Fruit fly (Drosophila melanogaster): ENCODE results near the gene CG4116.

The CG4116 gene

dm6 chrX:3055783-3056182, 11.6 kb downstream of the CG4116 start:
- no peak for TF ChIP-seq CG12768 (GFP tag; optimal IDR thresholded peaks at IDR 0.05)

- TF ChIP-seq Hr96 (GFP tag; optimal IDR thresholded peaks at IDR 0.05) = no peak
- TF ChIP-seq CG33017 (tag; optimal IDR thresholded peaks at IDR 0.05) = no peak
- no peak for TF ChIP-seq bab1 (GFP tag; optimal IDR thresholded peaks at IDR 0.05)
- TF ChIP-seq CG11617 (GFP tag; optimal IDR thresholded peaks at IDR 0.05) = no peak
- TF ChIP-seq CG12768 (GFP tag; optimal IDR thresholded peaks at IDR 0.05) = no peak
- no peak for TF ChIP-seq cnc (optimal IDR thresholded peaks at IDR 0.05)
Measured at dm6 chrX:3053306-3053705, 14.1 kb downstream of the CG4116 start.

DNA sequence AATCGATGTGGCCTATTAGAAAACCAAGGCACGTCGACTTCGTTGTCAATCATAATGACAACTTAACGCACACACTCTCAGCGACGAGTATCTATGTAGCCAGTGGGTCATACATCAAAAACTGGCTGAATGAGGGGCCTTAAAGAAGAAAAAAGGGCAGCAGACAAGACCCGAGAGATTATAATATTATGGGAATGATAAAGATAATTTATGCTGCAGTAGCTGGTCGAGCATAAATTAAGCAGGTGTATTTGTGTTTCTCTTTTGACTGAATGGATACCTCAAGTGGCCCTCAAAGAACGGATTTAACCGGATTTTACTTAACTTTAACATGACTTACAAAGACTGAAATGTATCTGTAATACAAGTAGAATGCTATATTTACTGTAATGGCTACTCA, 17.1 kb downstream of the CG4116 start:
- TF ChIP-seq CG1620 (GFP tag; optimal IDR thresholded peaks at IDR 0.05) (no peak), CG5204 (GFP tag; optimal IDR thresholded peaks at IDR 0.05) (no peak), CG12768 (GFP tag; optimal IDR thresholded peaks at IDR 0.05) (no peak), CG7101 (tag; optimal IDR thresholded peaks at IDR 0.05) (no peak), kay (GFP tag; ENCODE audit: borderline replicate concordance) (no peak), CG11617 (GFP tag; optimal IDR thresholded peaks at IDR 0.05) (no peak), tj (GFP tag; optimal IDR thresholded peaks at IDR 0.05) (no peak), pad (GFP tag; optimal IDR thresholded peaks at IDR 0.05) (no peak), Hr96 (GFP tag; optimal IDR thresholded peaks at IDR 0.05) (no peak), cnc (optimal IDR thresholded peaks at IDR 0.05) (no peak), Mnt (GFP tag; optimal IDR thresholded peaks at IDR 0.05) (no peak), CG33017 (tag; optimal IDR thresholded peaks at IDR 0.05) (no peak), toe (GFP tag; optimal IDR thresholded peaks at IDR 0.05) (no peak), cic (GFP tag; optimal IDR thresholded peaks at IDR 0.05) (no peak), ovo (GFP tag; optimal IDR thresholded peaks at IDR 0.05) (no peak), bab1 (GFP tag; optimal IDR thresholded peaks at IDR 0.05) (no peak), CG14711 (tag; optimal IDR thresholded peaks at IDR 0.05) (no peak), Clk (GFP tag; optimal IDR thresholded peaks at IDR 0.05) (no peak)

DNA sequence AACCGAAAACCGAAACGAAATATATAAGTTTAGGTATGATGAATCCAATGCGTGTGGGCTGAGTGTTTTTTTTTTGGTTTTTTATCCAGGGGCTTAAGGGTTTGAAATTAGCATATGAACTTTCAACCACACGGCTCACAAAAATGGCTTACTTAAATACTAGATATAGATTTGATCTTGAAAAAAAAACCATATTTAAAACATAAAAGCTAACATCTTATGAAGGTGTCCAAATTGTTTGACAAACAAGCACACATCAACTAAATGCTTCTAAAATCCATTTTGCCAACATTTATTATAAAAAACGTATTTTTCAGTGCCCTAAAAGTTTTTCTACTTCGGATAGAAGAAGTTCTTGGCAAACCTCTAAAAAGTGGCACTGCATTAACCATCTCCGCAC, 17.5 kb downstream of the CG4116 start:
- TF ChIP-seq tj (GFP tag; optimal IDR thresholded peaks at IDR 0.05) = no peak
- TF ChIP-seq cic (GFP tag; optimal IDR thresholded peaks at IDR 0.05) = no peak
- TF ChIP-seq CG12768 (GFP tag; optimal IDR thresholded peaks at IDR 0.05) = no peak
- TF ChIP-seq CG1620 (GFP tag; optimal IDR thresholded peaks at IDR 0.05) = no peak
- TF ChIP-seq CG7101 (tag; optimal IDR thresholded peaks at IDR 0.05) = no peak
- TF ChIP-seq kay (GFP tag; ENCODE audit: borderline replicate concordance) = no peak
- no peak for TF ChIP-seq bab1 (GFP tag; optimal IDR thresholded peaks at IDR 0.05)
- no peak for TF ChIP-seq CG5204 (GFP tag; optimal IDR thresholded peaks at IDR 0.05)
- no peak for TF ChIP-seq CG7045 (GFP tag; optimal IDR thresholded peaks at IDR 0.05)
- TF ChIP-seq toe (GFP tag; optimal IDR thresholded peaks at IDR 0.05) = no peak
- no peak for TF ChIP-seq CG33017 (tag; optimal IDR thresholded peaks at IDR 0.05)
- no peak for TF ChIP-seq Mnt (GFP tag; optimal IDR thresholded peaks at IDR 0.05)
- no peak for TF ChIP-seq cnc (optimal IDR thresholded peaks at IDR 0.05)
- no peak for TF ChIP-seq CG14711 (tag; optimal IDR thresholded peaks at IDR 0.05)
- no peak for TF ChIP-seq CG11617 (GFP tag; optimal IDR thresholded peaks at IDR 0.05)

DNA sequence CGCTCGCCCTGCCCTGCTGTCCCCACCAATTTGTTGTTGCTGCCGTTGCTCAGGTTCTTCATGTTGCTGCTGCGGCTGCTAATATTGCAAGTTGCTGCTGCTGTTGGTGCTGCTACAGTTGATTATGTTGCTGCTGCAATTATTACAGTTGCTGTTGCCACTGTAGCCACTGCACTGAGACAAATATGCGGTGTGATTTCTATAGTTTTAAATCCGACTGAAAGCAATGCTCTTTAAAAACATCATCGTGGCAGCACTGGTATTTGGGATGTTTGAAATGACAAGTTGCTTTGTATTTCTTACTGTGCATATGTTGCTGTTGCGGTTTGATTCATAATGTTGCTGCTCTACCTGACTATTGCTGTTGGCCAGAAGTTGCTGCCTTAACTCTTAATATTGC, 19.7 kb downstream of the CG4116 start:
- no peak for TF ChIP-seq Mnt (GFP tag; optimal IDR thresholded peaks at IDR 0.05)
- no peak for TF ChIP-seq toe (GFP tag; optimal IDR thresholded peaks at IDR 0.05)
- no peak for TF ChIP-seq CG7045 (GFP tag; optimal IDR thresholded peaks at IDR 0.05)
- no peak for TF ChIP-seq CG5204 (GFP tag; optimal IDR thresholded peaks at IDR 0.05)
- no peak for TF ChIP-seq ovo (GFP tag; optimal IDR thresholded peaks at IDR 0.05)
- no peak for TF ChIP-seq Crg-1 (GFP tag; optimal IDR thresholded peaks at IDR 0.05)
- TF ChIP-seq CG1620 (GFP tag; optimal IDR thresholded peaks at IDR 0.05) = no peak
- TF ChIP-seq kay (GFP tag; ENCODE audit: borderline replicate concordance) = no peak
- TF ChIP-seq Hr96 (GFP tag; optimal IDR thresholded peaks at IDR 0.05) = no peak
- no peak for TF ChIP-seq Clk (GFP tag; optimal IDR thresholded peaks at IDR 0.05)
- TF ChIP-seq CG33017 (tag; optimal IDR thresholded peaks at IDR 0.05) = no peak
- no peak for TF ChIP-seq pad (GFP tag; optimal IDR thresholded peaks at IDR 0.05)
- TF ChIP-seq bab1 (GFP tag; optimal IDR thresholded peaks at IDR 0.05) = no peak
- no peak for TF ChIP-seq CG14711 (tag; optimal IDR thresholded peaks at IDR 0.05)
- no peak for TF ChIP-seq CG11617 (GFP tag; optimal IDR thresholded peaks at IDR 0.05)
- no peak for TF ChIP-seq cic (GFP tag; optimal IDR thresholded peaks at IDR 0.05)
- TF ChIP-seq CG7101 (tag; optimal IDR thresholded peaks at IDR 0.05) = no peak
- TF ChIP-seq cnc (optimal IDR thresholded peaks at IDR 0.05) = no peak
- TF ChIP-seq tj (GFP tag; optimal IDR thresholded peaks at IDR 0.05) = no peak
- TF ChIP-seq CG12768 (GFP tag; optimal IDR thresholded peaks at IDR 0.05) = no peak

- TF ChIP-seq pad (GFP tag; optimal IDR thresholded peaks at IDR 0.05) = no peak
- no peak for TF ChIP-seq CG1620 (GFP tag; optimal IDR thresholded peaks at IDR 0.05)
- TF ChIP-seq bab1 (GFP tag; optimal IDR thresholded peaks at IDR 0.05) = no peak
- no peak for TF ChIP-seq CG14711 (tag; optimal IDR thresholded peaks at IDR 0.05)
- no peak for TF ChIP-seq Mnt (GFP tag; optimal IDR thresholded peaks at IDR 0.05)
Measured at dm6 chrX:3045953-3046352, 21.4 kb downstream of the CG4116 start.

DNA sequence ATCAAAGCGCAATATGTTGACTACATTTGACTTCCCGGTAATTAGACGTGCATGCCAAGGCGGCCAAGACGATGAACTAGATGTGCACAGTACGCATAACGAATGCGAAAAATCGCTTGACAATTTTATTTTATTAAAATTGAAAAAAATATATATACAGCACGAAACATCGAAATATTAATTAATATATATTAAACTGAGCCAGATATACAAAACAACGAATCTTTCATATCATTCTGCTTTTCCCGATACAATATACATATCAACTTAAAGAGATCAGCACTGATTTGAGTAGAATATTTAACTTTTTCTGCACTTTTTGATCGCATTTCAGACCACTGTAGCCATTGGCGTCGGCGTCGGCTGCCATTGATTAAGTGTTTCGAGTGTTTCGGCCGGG, 21.9 kb downstream of the CG4116 start:
- TF ChIP-seq tj (GFP tag; optimal IDR thresholded peaks at IDR 0.05) (no peak), pad (GFP tag; optimal IDR thresholded peaks at IDR 0.05) (no peak), CG5204 (GFP tag; optimal IDR thresholded peaks at IDR 0.05) (no peak), ovo (GFP tag; optimal IDR thresholded peaks at IDR 0.05) (no peak), CG12768 (GFP tag; optimal IDR thresholded peaks at IDR 0.05) (no peak), CG14711 (tag; optimal IDR thresholded peaks at IDR 0.05) (no peak), CG1620 (GFP tag; optimal IDR thresholded peaks at IDR 0.05) (no peak), Clk (GFP tag; optimal IDR thresholded peaks at IDR 0.05) (no peak), bab1 (GFP tag; optimal IDR thresholded peaks at IDR 0.05) (no peak), Hr96 (GFP tag; optimal IDR thresholded peaks at IDR 0.05) (no peak), cic (GFP tag; optimal IDR thresholded peaks at IDR 0.05) (no peak), cnc (optimal IDR thresholded peaks at IDR 0.05) (no peak)
